Fruit fly (Drosophila melanogaster): ENCODE data around the gene Doc1.

Gene Doc1

dm6 chr3L:9041042-9041477, at the start of gene Doc1:
TSS of gene Doc1 (plus strand) at chr3L:9041375.
- no peak for TF ChIP-seq noc (tag; optimal IDR thresholded peaks at IDR 0.05)

DNA sequence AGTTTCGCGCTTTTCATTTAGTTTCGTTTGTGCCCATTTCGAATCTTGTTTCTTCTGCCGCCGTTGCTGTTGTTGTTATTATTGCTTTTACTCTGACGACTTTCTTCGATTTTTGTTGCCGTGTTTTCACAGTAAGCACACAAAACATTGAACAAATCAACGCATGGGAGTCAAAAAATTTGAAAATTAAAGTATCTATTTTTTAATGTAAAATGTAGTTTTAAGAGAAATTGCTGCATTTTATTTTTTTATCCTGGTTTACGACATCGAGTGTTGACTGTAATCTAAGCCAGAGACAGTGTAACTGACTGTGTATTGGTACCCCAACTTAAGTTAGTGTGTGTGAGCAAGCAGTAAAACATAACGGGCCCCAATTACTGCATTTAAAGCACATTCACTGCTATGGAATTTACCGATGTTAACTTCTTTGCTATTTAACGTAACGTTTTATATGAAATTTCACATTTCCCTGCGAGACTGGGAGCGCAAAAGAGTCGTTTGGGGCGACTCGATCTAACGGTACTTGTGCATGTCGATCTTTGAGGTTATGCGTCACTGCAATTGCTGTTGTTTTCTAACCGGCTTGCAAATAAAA, 44.9 kb upstream of the Doc1 start:
- peak; percentile 83 for TF ChIP-seq noc (tag; optimal IDR thresholded peaks at IDR 0.05)

dm6 chr3L:8996899-8997685, 44.1 kb upstream of the Doc1 start:
- TF ChIP-seq noc (tag; optimal IDR thresholded peaks at IDR 0.05) = no peak

DNA sequence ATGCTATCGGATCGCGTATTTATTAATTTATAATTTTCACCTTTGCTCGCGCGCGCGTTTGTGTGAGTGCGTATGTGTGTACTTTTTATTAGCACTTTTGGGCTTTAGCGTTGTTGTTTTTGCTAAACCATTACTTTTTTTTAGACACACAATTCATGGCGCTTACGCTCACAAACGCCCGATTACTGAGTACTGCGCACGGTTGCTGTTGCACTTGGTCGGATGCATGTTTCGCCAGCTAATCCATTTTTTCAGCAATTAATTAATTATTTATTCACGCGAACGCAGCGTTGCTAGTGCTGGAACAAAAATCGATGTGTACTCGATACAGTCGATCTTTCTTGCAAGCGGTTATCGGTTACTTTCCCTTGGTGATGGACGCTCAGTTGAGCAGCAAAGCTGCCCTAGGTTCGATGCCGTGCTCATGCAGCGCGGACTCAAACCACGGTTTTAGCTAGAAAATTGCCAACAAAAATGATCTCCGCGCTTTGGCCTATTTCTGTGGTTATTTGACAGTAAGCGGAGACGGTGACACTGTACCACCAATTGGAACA, 43.4 kb upstream of the Doc1 start, which contains the start of the genes smg and CG5087:
smg (minus strand) TSS at position 304 of the 554 bp plus-strand sequence.
CG5087 (plus strand) TSS at position 499 of the 554 bp plus-strand sequence.
- peak; percentile 31 for TF ChIP-seq noc (tag; optimal IDR thresholded peaks at IDR 0.05)

- no peak for TF ChIP-seq noc (tag; optimal IDR thresholded peaks at IDR 0.05)
Observed at dm6 chr3L:9002527-9002926, 38.6 kb upstream of the Doc1 start.

DNA sequence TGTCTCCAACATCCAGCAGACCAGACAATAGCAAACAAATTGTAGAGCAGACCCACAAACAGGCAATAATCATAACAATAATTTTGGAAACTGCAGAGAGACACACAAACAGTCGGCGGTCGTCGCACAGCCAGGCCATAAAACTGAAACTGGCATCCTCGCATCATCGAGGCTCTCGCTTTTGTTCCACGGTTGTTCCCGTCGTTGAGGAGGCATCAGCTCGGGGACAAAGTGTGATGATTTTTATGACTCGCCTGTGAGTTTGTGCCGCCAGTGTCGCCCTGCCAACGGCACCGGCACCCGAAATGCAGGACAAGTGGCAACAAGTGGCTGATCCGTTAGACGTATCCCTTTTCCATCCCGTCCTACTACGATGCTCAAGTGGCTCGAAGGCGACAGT, 37.8 kb upstream of the Doc1 start:
- no peak for TF ChIP-seq noc (tag; optimal IDR thresholded peaks at IDR 0.05)

DNA sequence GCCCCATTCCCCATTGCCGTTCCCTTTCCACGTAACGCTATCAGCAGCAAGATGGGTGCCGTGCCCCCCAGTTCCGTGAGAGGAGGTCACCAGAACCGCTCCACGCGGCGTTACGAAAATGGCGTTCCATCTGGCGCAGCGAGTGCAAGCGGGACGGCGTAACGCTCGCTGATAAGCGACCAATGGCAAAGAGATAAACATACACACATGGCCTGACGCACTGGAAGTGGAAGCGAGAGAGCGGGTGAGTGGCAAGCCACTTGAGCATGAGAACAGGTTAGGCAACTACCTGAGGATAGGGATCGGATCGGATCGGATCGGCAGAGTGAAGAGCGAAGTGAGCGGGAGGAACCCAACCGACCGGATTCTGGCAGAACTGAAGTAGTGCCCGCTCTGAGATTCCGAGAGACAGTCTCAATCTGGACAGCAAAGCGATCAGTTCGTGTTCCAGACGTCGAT, 36.4 kb upstream of the Doc1 start, which contains the start of gene Doc3:
Doc3 (plus strand) TSS at position 409 of the 459 bp plus-strand sequence.
- TF ChIP-seq noc (tag; optimal IDR thresholded peaks at IDR 0.05) = no peak

- no peak for TF ChIP-seq noc (tag; optimal IDR thresholded peaks at IDR 0.05)
Observed at dm6 chr3L:9009738-9010137, 31.4 kb upstream of the Doc1 start, which contains the start of gene CG5194. TSS of gene CG5194 (minus strand) at chr3L:9009838.

DNA sequence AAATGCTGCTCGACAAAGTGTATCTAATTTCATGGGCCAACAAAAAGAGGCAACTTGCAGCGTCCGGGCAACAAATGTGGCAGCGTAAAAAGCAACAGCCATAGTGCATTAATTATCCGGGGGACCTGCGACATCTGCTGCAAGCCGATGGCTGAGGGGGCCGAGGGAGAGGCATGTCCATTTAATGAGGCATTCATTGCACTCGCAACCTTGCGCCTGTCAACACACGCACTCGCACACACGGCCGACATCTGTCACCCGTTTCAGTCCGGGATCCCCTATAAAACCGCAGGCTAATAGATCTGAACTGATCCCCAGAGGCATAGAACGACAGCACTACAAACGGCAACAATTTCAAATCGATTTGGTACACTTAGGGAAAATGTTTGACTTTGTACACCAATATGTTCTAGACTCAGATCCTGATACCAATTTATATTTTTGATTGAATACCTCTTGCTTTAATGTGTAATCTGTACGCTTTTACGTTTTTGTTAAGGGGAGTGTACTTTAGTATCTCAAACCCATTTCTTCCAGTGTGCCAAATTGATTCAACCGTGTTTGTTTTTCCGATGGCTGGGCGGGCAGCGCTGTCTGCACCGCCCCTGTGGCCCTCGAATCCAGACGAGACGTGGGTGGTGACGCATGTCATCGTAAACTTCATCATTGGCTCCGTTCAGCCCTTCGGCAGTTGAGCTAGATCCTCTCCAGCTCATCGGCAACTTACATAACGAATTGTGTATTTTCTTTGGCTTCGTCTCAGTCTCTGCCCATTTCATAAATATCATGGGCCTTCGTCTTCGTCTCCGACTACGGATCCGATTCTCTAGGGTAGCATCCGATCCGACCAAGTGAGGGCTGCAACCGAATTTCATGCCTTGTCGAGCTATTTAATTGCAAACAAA, 29.4 kb upstream of the Doc1 start:
- no peak for TF ChIP-seq noc (tag; optimal IDR thresholded peaks at IDR 0.05)

DNA sequence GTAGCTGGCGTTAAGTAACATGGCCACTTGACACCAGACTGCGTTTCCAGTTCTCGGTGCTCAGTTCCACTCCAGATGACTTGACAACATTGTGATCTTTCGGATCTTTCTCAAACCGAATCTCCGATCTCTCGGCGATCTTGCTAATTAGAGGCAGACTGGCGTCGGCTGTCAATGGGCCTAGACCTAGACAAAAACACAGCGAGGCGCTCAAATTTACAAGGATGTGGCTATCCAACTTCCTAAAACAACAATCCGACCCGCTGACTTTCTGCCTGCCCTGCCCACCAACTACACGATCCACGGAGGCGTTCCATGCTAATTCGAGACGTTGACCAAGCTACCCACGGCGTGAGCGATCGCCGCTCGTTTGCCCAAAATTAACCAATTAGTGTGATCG, 27.4 kb upstream of the Doc1 start:
- no peak for TF ChIP-seq noc (tag; optimal IDR thresholded peaks at IDR 0.05)

- TF ChIP-seq noc (tag; optimal IDR thresholded peaks at IDR 0.05) = no peak
Observed at dm6 chr3L:9017414-9017813, 23.8 kb upstream of the Doc1 start.

dm6 chr3L:9019196-9019662, 21.9 kb upstream of the Doc1 start, which contains the start of gene Doc2:
TSS of gene Doc2 (minus strand) at chr3L:9019246.
- TF ChIP-seq noc (tag; optimal IDR thresholded peaks at IDR 0.05) = no peak

- peak; percentile 57 for TF ChIP-seq noc (tag; optimal IDR thresholded peaks at IDR 0.05)
Observed at dm6 chr3L:9020436-9021370, 20.5 kb upstream of the Doc1 start.

DNA sequence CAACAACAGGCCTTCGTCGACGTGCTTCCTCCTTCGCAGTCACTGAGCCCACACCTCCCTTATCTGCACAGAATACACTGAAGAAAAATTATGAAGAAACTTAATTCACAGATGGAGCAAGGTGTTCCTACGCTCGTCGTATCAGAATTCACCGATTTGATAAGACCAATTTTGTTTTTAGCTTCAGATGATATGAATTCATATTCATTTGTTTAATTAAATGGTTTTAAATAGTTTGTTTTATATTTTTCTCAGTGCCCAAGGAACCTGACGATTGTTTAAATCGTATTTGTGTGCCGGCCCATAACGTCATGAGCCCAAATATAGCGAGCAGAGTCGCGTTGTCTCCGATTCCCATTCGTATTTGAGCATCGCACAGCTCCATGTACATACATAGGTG, 17.5 kb upstream of the Doc1 start:
- TF ChIP-seq noc (tag; optimal IDR thresholded peaks at IDR 0.05) = peak; percentile 78

Data from whole organism, larva.